Fruit fly (Drosophila melanogaster) whole organism: ENCODE results near the gene axo.

Source experiments
- EcR ChIP-seq, 2 experiments: fragments of >200 bp; optimal IDR thresholded peaks; 2 replicates each; lab custom pipeline; 2017; ENCODE audit warnings: missing biosample characterization in 2 of 2, missing genetic modification characterization in 2 of 2, missing genetic modification reagents in 2 of 2
- pan ChIP-seq: fragments of >200 bp; optimal IDR thresholded peaks from 2 replicates; lab custom pipeline; 2017
- psq ChIP-seq: fragments of >200 bp; optimal IDR thresholded peaks from 2 replicates; lab custom pipeline; 2017
- usp ChIP-seq: fragments of >200 bp; optimal IDR thresholded peaks from 2 replicates; lab custom pipeline; 2017; ENCODE audit warnings: missing biosample characterization, missing genetic modification characterization, mixed read lengths

DNA sequence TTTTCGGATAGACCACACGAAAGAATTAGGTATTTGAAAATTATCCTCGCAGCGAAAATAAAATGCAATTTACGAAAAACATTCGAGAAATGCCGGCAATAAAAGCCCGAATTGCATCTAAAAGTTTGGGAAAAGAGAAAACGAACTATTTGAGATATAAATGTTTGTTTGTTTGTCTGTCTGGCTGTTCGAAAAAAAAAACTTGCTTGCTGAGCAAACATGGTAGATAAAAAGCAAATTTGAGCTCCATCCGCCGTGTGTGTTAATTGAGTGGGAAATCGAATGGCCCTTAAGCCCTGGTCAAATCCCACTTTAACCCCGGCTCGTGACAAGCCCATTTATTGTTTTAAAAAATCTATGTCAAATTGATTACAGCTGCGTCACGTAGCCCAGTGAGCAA, 72.1 kb downstream of the axo start:
- no peak for TF ChIP-seq usp (GFP tag; lab: Kevin White, UChicago)
- TF ChIP-seq pan (lab: Kevin White, UChicago): no peak
- no peak for TF ChIP-seq psq
- TF ChIP-seq EcR (GFP tag; optimal IDR thresholded peaks at IDR 0.05; lab: Kevin White, UChicago): no peak
